Fruit fly (Drosophila melanogaster) whole organism, embryonic: ENCODE results near the gene Vha16-5.

Experiments
- Ada2b ChIP-seq: fragments of 200-800 bp; sonication (Bioruptor generic); IDR thresholded peaks from 2 replicates; pipeline ENCODE4 v1.3.6; 2022; ENCODE audit warnings: missing biosample characterization, missing genetic modification characterization
- CG10366 ChIP-seq: fragments of 200-800 bp; sonication (Bioruptor generic); IDR thresholded peaks from 2 replicates; pipeline ENCODE4 v1.3.6; 2022; ENCODE audit warnings: missing biosample characterization, missing genetic modification characterization
- CG10431 ChIP-seq: fragments of 200-800 bp; sonication (Bioruptor generic); optimal IDR thresholded peaks from 3 replicates; lab custom pipeline; 2018; ENCODE audit warnings: missing biosample characterization, mild to moderate bottlenecking, missing genetic modification characterization
- CG14014 ChIP-seq: fragments of 200-800 bp; sonication (Bioruptor generic); IDR thresholded peaks from 2 replicates; pipeline ENCODE4 v1.3.6; 2022; ENCODE audit warnings: missing biosample characterization, missing genetic modification characterization
- CG14710 ChIP-seq: fragments of 200-800 bp; sonication (Bioruptor generic); optimal IDR thresholded peaks from 3 replicates; lab custom pipeline; 2019; ENCODE audit warnings: missing biosample characterization, mild to moderate bottlenecking, missing genetic modification characterization, moderate library complexity
- CG15011 ChIP-seq: fragments of 200-800 bp; sonication (Bioruptor generic); optimal IDR thresholded peaks from 3 replicates; lab custom pipeline; 2018; ENCODE audit warnings: missing biosample characterization, mild to moderate bottlenecking, missing genetic modification characterization
- CG18599 ChIP-seq: fragments of 200-800 bp; sonication (Bioruptor generic); optimal IDR thresholded peaks from 3 replicates; lab custom pipeline; 2017; ENCODE audit warnings: missing biosample characterization, missing genetic modification characterization, mild to moderate bottlenecking, moderate library complexity, missing genetic modification reagents
- CG3065 ChIP-seq: fragments of 200-800 bp; sonication (Bioruptor generic); optimal IDR thresholded peaks from 2 replicates; lab custom pipeline; 2016; ENCODE audit warnings: missing biosample characterization, missing genetic modification characterization
- CG3407 ChIP-seq: fragments of 200-800 bp; sonication (Bioruptor generic); optimal IDR thresholded peaks from 2 replicates; lab custom pipeline; 2018; ENCODE audit warnings: missing biosample characterization, mild to moderate bottlenecking, missing genetic modification characterization
- CG34376 ChIP-seq: fragments of 200-800 bp; sonication (Bioruptor generic); optimal IDR thresholded peaks from 2 replicates; lab custom pipeline; 2018; ENCODE audit warnings: missing biosample characterization, mild to moderate bottlenecking, missing genetic modification characterization
- CG4360 ChIP-seq: fragments of 200-800 bp; sonication (Bioruptor generic); IDR thresholded peaks from 2 replicates; pipeline ENCODE4 v1.3.6; 2022; ENCODE audit warnings: missing biosample characterization, missing genetic modification characterization
- CG4617 ChIP-seq: fragments of 200-800 bp; sonication (Bioruptor generic); optimal IDR thresholded peaks from 3 replicates; lab custom pipeline; 2016; ENCODE audit warnings: missing biosample characterization, missing genetic modification characterization, borderline replicate concordance
- CG9727 ChIP-seq: fragments of 200-800 bp; sonication (Bioruptor generic); optimal IDR thresholded peaks from 3 replicates; lab custom pipeline; 2017; ENCODE audit warnings: missing biosample characterization, mild to moderate bottlenecking, missing genetic modification characterization
- CG9797 ChIP-seq: fragments of 200-800 bp; sonication (Bioruptor generic); optimal IDR thresholded peaks from 3 replicates; lab custom pipeline; 2018; ENCODE audit warnings: missing biosample characterization, mild to moderate bottlenecking, missing genetic modification characterization
- CG9817 ChIP-seq: fragments of 200-800 bp; sonication (Bioruptor generic); optimal IDR thresholded peaks from 2 replicates; lab custom pipeline; 2018; ENCODE audit warnings: missing biosample characterization, mild to moderate bottlenecking, missing genetic modification characterization, moderate library complexity
- D ChIP-seq, 2 experiments: fragments of 200-800 bp in 1 of 2; fragments of >200 bp in 1 of 2; sonication (Bioruptor generic) in 1 of 2; optimal IDR thresholded peaks; 2 replicates in 1 of 2; 3 replicates in 1 of 2; lab custom pipeline; 2017; ENCODE audit warnings: mild to moderate bottlenecking in 1 of 2, missing biosample characterization in 1 of 2, missing genetic modification characterization in 1 of 2, missing genetic modification reagents in 1 of 2
- Dbx ChIP-seq: fragments of 200-800 bp; sonication (Bioruptor generic); IDR thresholded peaks from 3 replicates; pipeline ENCODE4 v1.3.6; 2022; ENCODE audit warnings: missing biosample characterization, missing genetic modification characterization
- Deaf1 ChIP-seq: fragments of 200-800 bp; optimal IDR thresholded peaks from 3 replicates; lab custom pipeline; 2019; ENCODE audit warnings: missing biosample characterization, mild to moderate bottlenecking, missing genetic modification characterization, moderate library complexity
- Dek ChIP-seq: fragments of 200-800 bp; sonication (Bioruptor generic); optimal IDR thresholded peaks from 3 replicates; lab custom pipeline; 2019; ENCODE audit warnings: missing biosample characterization, mild to moderate bottlenecking, missing genetic modification characterization, moderate library complexity
- Dfd ChIP-seq, 2 experiments: fragments of >200 bp; optimal IDR thresholded peaks; 2 replicates each; lab custom pipeline; 2017; ENCODE audit warnings: missing biosample characterization in 2 of 2, missing genetic modification characterization in 2 of 2
- Dll ChIP-seq: fragments of 200-800 bp; sonication (Bioruptor generic); IDR thresholded peaks from 4 replicates; pipeline ENCODE4 v1.3.6; 2022; ENCODE audit warnings: missing biosample characterization, missing genetic modification characterization; ENCODE audit not compliant: partially characterized antibody
- Dp ChIP-seq: fragments of 200-800 bp; sonication (Bioruptor generic); optimal IDR thresholded peaks from 2 replicates; lab custom pipeline; 2018; ENCODE audit warnings: missing biosample characterization, mild to moderate bottlenecking, missing genetic modification characterization, moderate library complexity
- Dref ChIP-seq: fragments of 200-800 bp; sonication (Bioruptor generic); IDR thresholded peaks from 2 replicates; pipeline ENCODE4 v1.3.6; 2022; ENCODE audit warnings: missing biosample characterization, missing genetic modification characterization
- HLHmδ ChIP-seq: fragments of 200-800 bp; sonication (Bioruptor generic); optimal IDR thresholded peaks from 2 replicates; lab custom pipeline; 2018; ENCODE audit warnings: missing biosample characterization, mild to moderate bottlenecking, missing genetic modification characterization, moderate library complexity
- HmgD ChIP-seq: fragments of 200-800 bp; sonication (Bioruptor generic); optimal IDR thresholded peaks from 3 replicates; lab custom pipeline; 2016; ENCODE audit warnings: missing biosample characterization, missing genetic modification characterization
- Lim3 ChIP-seq: fragments of 200-800 bp; sonication (Bioruptor generic); IDR thresholded peaks from 2 replicates; pipeline ENCODE4 v1.3.6; 2022; ENCODE audit warnings: missing biosample characterization, missing genetic modification characterization
- MBD-R2 ChIP-seq: fragments of 200-800 bp; sonication (Bioruptor generic); IDR thresholded peaks from 2 replicates; pipeline ENCODE4 v1.3.6; 2022; ENCODE audit warnings: missing biosample characterization, missing genetic modification characterization
- Max ChIP-seq: fragments of 200-800 bp; sonication (Bioruptor generic); optimal IDR thresholded peaks from 2 replicates; lab custom pipeline; 2016; ENCODE audit warnings: missing biosample characterization, mild to moderate bottlenecking, missing genetic modification characterization
- Med ChIP-seq: fragments of 200-800 bp; sonication (Bioruptor generic); peaks from one replicate; lab custom pipeline; 2016; ENCODE audit warnings: missing biosample characterization, missing genetic modification characterization, mild to moderate bottlenecking, inconsistent platforms, moderate library complexity
- NFAT ChIP-seq: fragments of 200-800 bp; sonication (Bioruptor generic); IDR thresholded peaks from 2 replicates; pipeline ENCODE4 v1.3.6; 2022; ENCODE audit warnings: missing biosample characterization, missing genetic modification characterization
- PHDP ChIP-seq: fragments of 200-800 bp; sonication (Bioruptor generic); optimal IDR thresholded peaks from 3 replicates; lab custom pipeline; 2018; ENCODE audit warnings: missing biosample characterization, mild to moderate bottlenecking, missing genetic modification characterization, moderate library complexity
- Sin3A ChIP-seq: fragments of >200 bp; optimal IDR thresholded peaks from 2 replicates; lab custom pipeline; 2018
- Ssrp ChIP-seq: fragments of 200-800 bp; sonication (Bioruptor generic); optimal IDR thresholded peaks from 2 replicates; lab custom pipeline; 2018; ENCODE audit warnings: missing biosample characterization, mild to moderate bottlenecking, missing genetic modification characterization, moderate library complexity
- YL-1 ChIP-seq: fragments of 200-800 bp; sonication (Bioruptor generic); optimal IDR thresholded peaks from 3 replicates; lab custom pipeline; 2017; ENCODE audit warnings: missing biosample characterization, mild to moderate bottlenecking, missing genetic modification characterization
- abd-A ChIP-seq: fragments of 200-800 bp; sonication (Bioruptor generic); optimal IDR thresholded peaks from 3 replicates; lab custom pipeline; 2019; ENCODE audit warnings: missing biosample characterization, mild to moderate bottlenecking, missing genetic modification characterization, moderate library complexity
- ac ChIP-seq: fragments of 200-800 bp; sonication (Bioruptor generic); optimal IDR thresholded peaks from 3 replicates; lab custom pipeline; 2017; ENCODE audit warnings: missing biosample characterization, mild to moderate bottlenecking, missing genetic modification characterization
- ap ChIP-seq: fragments of 200-800 bp; sonication (Bioruptor generic); IDR thresholded peaks from 2 replicates; pipeline ENCODE4 v1.3.6; 2022; ENCODE audit warnings: missing biosample characterization, missing genetic modification characterization
- ato ChIP-seq: fragments of 200-800 bp; sonication (Bioruptor generic); IDR thresholded peaks from 2 replicates; pipeline ENCODE4 v1.3.6; 2022; ENCODE audit warnings: missing biosample characterization, missing genetic modification characterization; ENCODE audit not compliant: partially characterized antibody
- az2 ChIP-seq: fragments of 200-800 bp; sonication (Bioruptor generic); optimal IDR thresholded peaks from 3 replicates; lab custom pipeline; 2016; ENCODE audit warnings: missing biosample characterization, missing genetic modification characterization
- emc ChIP-seq: fragments of 200-800 bp; sonication (Bioruptor generic); optimal IDR thresholded peaks from 2 replicates; lab custom pipeline; 2016; ENCODE audit warnings: missing biosample characterization, missing genetic modification characterization
- fru ChIP-seq: fragments of >200 bp; optimal IDR thresholded peaks from 2 replicates; lab custom pipeline; 2017
- grn ChIP-seq: fragments of 200-800 bp; sonication (Bioruptor generic); optimal IDR thresholded peaks from 3 replicates; lab custom pipeline; 2017; ENCODE audit warnings: missing biosample characterization, missing genetic modification characterization
- hbn ChIP-seq: fragments of 200-800 bp; sonication (Bioruptor generic); IDR thresholded peaks from 2 replicates; pipeline ENCODE4 v1.3.6; 2022; ENCODE audit warnings: missing biosample characterization, missing genetic modification characterization; ENCODE audit not compliant: partially characterized antibody
- nerfin-2 ChIP-seq: fragments of 200-800 bp; sonication (Bioruptor generic); IDR thresholded peaks from 2 replicates; pipeline ENCODE4 v1.3.6; 2022; ENCODE audit warnings: missing biosample characterization, missing genetic modification characterization; ENCODE audit not compliant: partially characterized antibody
- phol ChIP-seq: fragments of 200-800 bp; sonication (Bioruptor generic); optimal IDR thresholded peaks from 3 replicates; lab custom pipeline; 2018; ENCODE audit warnings: missing biosample characterization, mild to moderate bottlenecking, missing genetic modification characterization, moderate library complexity
- stwl ChIP-seq: fragments of 200-800 bp; sonication (Bioruptor generic); optimal IDR thresholded peaks from 3 replicates; lab custom pipeline; 2018; ENCODE audit warnings: missing biosample characterization, mild to moderate bottlenecking, missing genetic modification characterization, moderate library complexity
- sug ChIP-seq: fragments of 200-800 bp; optimal IDR thresholded peaks from 2 replicates; lab custom pipeline; 2019; ENCODE audit warnings: missing biosample characterization, mild to moderate bottlenecking, missing genetic modification characterization, moderate library complexity
- tap ChIP-seq: fragments of 200-800 bp; optimal IDR thresholded peaks from 3 replicates; lab custom pipeline; 2019; ENCODE audit warnings: missing biosample characterization, mild to moderate bottlenecking, missing genetic modification characterization, moderate library complexity
- tna ChIP-seq: fragments of 200-800 bp; sonication (Bioruptor generic); IDR thresholded peaks from 2 replicates; pipeline ENCODE4 v1.3.6; 2022; ENCODE audit warnings: missing biosample characterization, missing genetic modification characterization; ENCODE audit not compliant: partially characterized antibody
- unc-4 ChIP-seq: fragments of 200-800 bp; sonication (Bioruptor generic); IDR thresholded peaks from 2 replicates; pipeline ENCODE4 v1.3.6; 2022; ENCODE audit warnings: missing biosample characterization, missing genetic modification characterization; ENCODE audit not compliant: partially characterized antibody
- z ChIP-seq: fragments of 200-800 bp; sonication (Bioruptor generic); IDR thresholded peaks from 3 replicates; pipeline ENCODE4 v1.3.6; 2022; ENCODE audit warnings: missing biosample characterization, missing genetic modification characterization

Gene Vha16-5

DNA sequence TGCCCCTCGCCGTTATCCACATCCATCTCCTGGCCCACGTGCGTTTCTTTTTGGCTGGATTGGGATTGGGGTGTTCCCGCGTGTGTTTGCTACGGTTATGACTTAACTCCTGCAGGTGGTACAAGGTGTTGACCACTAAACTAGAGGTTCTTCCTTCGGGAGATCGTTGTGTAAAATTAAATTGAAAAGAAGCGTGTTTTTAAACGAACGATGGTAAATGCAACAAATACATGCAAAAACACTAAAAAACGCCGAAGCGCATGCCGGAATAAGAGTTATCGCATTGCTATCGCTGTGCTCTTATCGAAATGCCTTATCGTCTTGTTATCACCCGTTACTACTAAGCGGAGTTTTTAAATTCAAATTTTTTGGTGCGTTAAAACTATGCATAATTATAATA, 32.9 kb upstream of the Vha16-5 start, which contains the start of gene CG6724 (continued):
- TF ChIP-seq YL-1 (GFP tag; lab: Kevin White, UChicago) (peak; percentile 54), Ada2b (no peak), MBD-R2 (GFP tag; lab: Robert Waterston, UW) (peak; percentile 69; the same call in 1 of the 2 replicates), hbn (GFP tag; lab: Robert Waterston, UW) (peak; percentile 39; the same call in 1 of the 2 replicates), Deaf1 (no peak), CG15011 (GFP tag; lab: Kevin White, UChicago) (no peak), ato (GFP tag; lab: Robert Waterston, UW) (peak; percentile 71), CG14014 (GFP tag; lab: Robert Waterston, UW) (no peak), tap (tag; lab: Kevin White, UChicago) (no peak), CG18599 (GFP tag; lab: Kevin White, UChicago) (no peak), sug (tag; lab: Kevin White, UChicago) (no peak), Dref (GFP tag; lab: Robert Waterston, UW) (peak; percentile 95), Dll (peak; percentile 69; the same call in 3 of the 4 replicates), stwl (tag; lab: Kevin White, UChicago) (peak; percentile 87), Sin3A (lab: Kevin White, UChicago) (peak; percentile 46), Dbx (GFP tag; lab: Robert Waterston, UW) (no peak), tna (GFP tag; lab: Robert Waterston, UW) (peak; percentile 74), CG4617 (GFP tag; lab: Kevin White, UChicago) (peak; percentile 69), Dfd (GFP tag; optimal IDR thresholded peaks at IDR 0.05; lab: Kevin White, UChicago) (no peak), Max (GFP tag; lab: Kevin White, UChicago) (peak; percentile 25), Ssrp (tag; lab: Kevin White, UChicago) (no peak), Med (GFP tag; lab: Kevin White, UChicago) (peak; percentile 73), CG9727 (GFP tag; lab: Kevin White, UChicago) (no peak), HLHmδ (GFP tag; lab: Kevin White, UChicago) (no peak), fru (lab: Kevin White, UChicago) (no peak), PHDP (tag; lab: Kevin White, UChicago) (no peak), nerfin-2 (GFP tag; lab: Robert Waterston, UW) (peak; percentile 73; the same call in 1 of the 2 replicates), CG10366 (GFP tag; lab: Robert Waterston, UW) (no peak), unc-4 (peak; percentile 61), CG14710 (tag; lab: Kevin White, UChicago) (peak; percentile 24), CG3065 (no peak), Lim3 (no peak), emc (GFP tag; lab: Kevin White, UChicago) (no peak), ac (GFP tag; lab: Kevin White, UChicago) (no peak), CG10431 (no peak), NFAT (no peak), Dp (GFP tag; lab: Kevin White, UChicago) (peak; percentile 88), grn (GFP tag; lab: Kevin White, UChicago) (peak; percentile 26), CG3407 (no peak), D (optimal IDR thresholded peaks at IDR 0.05; lab: Kevin White, UChicago) (no peak), D (GFP tag; optimal IDR thresholded peaks at IDR 0.05; lab: Kevin White, UChicago) (no peak), az2 (GFP tag; lab: Kevin White, UChicago) (no peak), CG9797 (GFP tag; lab: Kevin White, UChicago) (peak; percentile 65), Dek (no peak), HmgD (GFP tag; lab: Kevin White, UChicago) (no peak), abd-A (tag; lab: Kevin White, UChicago) (no peak), CG34376 (GFP tag; lab: Kevin White, UChicago) (no peak), phol (tag; lab: Kevin White, UChicago) (peak; percentile 7), z (GFP tag; lab: Robert Waterston, UW) (no peak), CG4360 (GFP tag; lab: Robert Waterston, UW) (no peak), ap (GFP tag; lab: Robert Waterston, UW) (no peak), CG9817 (tag; lab: Kevin White, UChicago) (no peak)
